Worm (Caenorhabditis elegans) whole organism, mixed stage, embryonic: Measurements from ENCODE around the gene fdgt-2.

Experiments used
- M03D4.4 ChIP-seq: sonication (generic microtip); optimal IDR thresholded peaks from 2 replicates; lab custom pipeline; 2017; ENCODE audit warnings: mild to moderate bottlenecking, missing genetic modification characterization, missing compliant biosample characterization
- bed-3 ChIP-seq: fragments of 200-800 bp; sonication (Bioruptor generic); optimal IDR thresholded peaks from 3 replicates; lab custom pipeline; 2018; ENCODE audit warnings: mild to moderate bottlenecking, missing genetic modification characterization, moderate library complexity, missing compliant biosample characterization
- blmp-1 ChIP-seq: fragments of 150-350 bp; optimal IDR thresholded peaks from 2 replicates; lab custom pipeline; 2014; ENCODE audit warnings: missing biosample characterization, missing genetic modification characterization
- ceh-39 ChIP-seq: fragments of 150-350 bp; optimal IDR thresholded peaks from 2 replicates; lab custom pipeline; 2014; ENCODE audit warnings: missing biosample characterization, missing genetic modification characterization
- ceh-43 ChIP-seq: fragments of 200-800 bp; sonication (Bioruptor generic); optimal IDR thresholded peaks from 2 replicates; lab custom pipeline; 2018; ENCODE audit warnings: mild to moderate bottlenecking, missing genetic modification characterization, moderate library complexity, missing compliant biosample characterization
- ceh-83 ChIP-seq: fragments of 200-800 bp; sonication (Bioruptor generic); optimal IDR thresholded peaks from 2 replicates; lab custom pipeline; 2018; ENCODE audit warnings: mild to moderate bottlenecking, missing genetic modification characterization, missing compliant biosample characterization
- ces-1 ChIP-seq: fragments of 150-350 bp; optimal IDR thresholded peaks from 2 replicates; lab custom pipeline; 2014; ENCODE audit warnings: missing biosample characterization, missing genetic modification reagents, missing genetic modification characterization
- cnd-1 ChIP-seq: fragments of 200-800 bp; sonication (Bioruptor generic); optimal IDR thresholded peaks from 2 replicates; lab custom pipeline; 2018; ENCODE audit warnings: mild to moderate bottlenecking, missing genetic modification characterization, missing compliant biosample characterization
- drap-1 ChIP-seq: fragments of 200-800 bp; sonication (Bioruptor generic); optimal IDR thresholded peaks from 3 replicates; lab custom pipeline; 2018; ENCODE audit warnings: mild to moderate bottlenecking, missing genetic modification characterization, missing compliant biosample characterization
- elt-1 ChIP-seq: sonication (generic microtip); optimal IDR thresholded peaks from 2 replicates; lab custom pipeline; 2017; ENCODE audit warnings: missing genetic modification characterization, mild to moderate bottlenecking, missing compliant biosample characterization, antibody characterized with exemption, moderate library complexity, borderline replicate concordance; ENCODE audit not compliant: insufficient read depth
- elt-3 ChIP-seq: fragments of 150-350 bp; optimal IDR thresholded peaks from 2 replicates; lab custom pipeline; 2014; ENCODE audit warnings: missing biosample characterization, missing genetic modification characterization
- flh-1 ChIP-seq: fragments of 200-800 bp; sonication (Bioruptor generic); optimal IDR thresholded peaks from 2 replicates; lab custom pipeline; 2018; ENCODE audit warnings: mild to moderate bottlenecking, missing genetic modification characterization, moderate library complexity, missing compliant biosample characterization
- ham-2 ChIP-seq: fragments of 200-800 bp; sonication (Bioruptor generic); optimal IDR thresholded peaks from 2 replicates; lab custom pipeline; 2018; ENCODE audit warnings: mild to moderate bottlenecking, missing genetic modification characterization, missing compliant biosample characterization
- hlh-1 ChIP-seq: fragments of 150-350 bp; optimal IDR thresholded peaks from 2 replicates; lab custom pipeline; 2014; ENCODE audit warnings: missing biosample characterization, missing genetic modification reagents, missing genetic modification characterization
- lin-13 ChIP-seq: fragments of 150-350 bp; optimal IDR thresholded peaks from 2 replicates; lab custom pipeline; 2014; ENCODE audit warnings: missing biosample characterization, missing genetic modification characterization
- lin-32 ChIP-seq: fragments of 200-800 bp; sonication (Bioruptor generic); optimal IDR thresholded peaks from 2 replicates; lab custom pipeline; 2018; ENCODE audit warnings: mild to moderate bottlenecking, missing genetic modification characterization, missing compliant biosample characterization
- lsy-2 ChIP-seq: fragments of 150-350 bp; optimal IDR thresholded peaks from 2 replicates; lab custom pipeline; 2014; ENCODE audit warnings: missing biosample characterization, missing genetic modification characterization
- mab-5 ChIP-seq: fragments of 150-350 bp; optimal IDR thresholded peaks from 2 replicates; lab custom pipeline; 2014; ENCODE audit warnings: missing biosample characterization, missing genetic modification characterization
- mep-1 ChIP-seq: fragments of 150-350 bp; optimal IDR thresholded peaks from 2 replicates; lab custom pipeline; 2017; ENCODE audit warnings: missing biosample characterization, missing genetic modification reagents, missing genetic modification characterization, inconsistent platforms
- nhr-2 ChIP-seq: fragments of 150-350 bp; optimal IDR thresholded peaks from 2 replicates; lab custom pipeline; 2014; ENCODE audit warnings: missing biosample characterization, missing genetic modification characterization
- nhr-237 ChIP-seq: fragments of 150-350 bp; optimal IDR thresholded peaks from 2 replicates; lab custom pipeline; 2014; ENCODE audit warnings: missing biosample characterization, missing genetic modification characterization
- nhr-76 ChIP-seq: sonication (generic microtip); optimal IDR thresholded peaks from 2 replicates; lab custom pipeline; 2017; ENCODE audit warnings: missing biosample characterization, missing genetic modification characterization
- pha-4 ChIP-seq: fragments of 150-350 bp; optimal IDR thresholded peaks from 2 replicates; lab custom pipeline; 2018; ENCODE audit warnings: missing biosample characterization, missing genetic modification reagents, missing genetic modification characterization
- sem-2 ChIP-seq: fragments of 200-800 bp; sonication (Bioruptor generic); optimal IDR thresholded peaks from 2 replicates; lab custom pipeline; 2018; ENCODE audit warnings: mild to moderate bottlenecking, missing genetic modification characterization, missing compliant biosample characterization
- snpc-4 ChIP-seq: fragments of 150-350 bp; optimal IDR thresholded peaks from 2 replicates; lab custom pipeline; 2014; ENCODE audit warnings: missing biosample characterization, missing genetic modification characterization
- tbx-8 ChIP-seq: fragments of 200-800 bp; sonication (Bioruptor generic); optimal IDR thresholded peaks from 2 replicates; lab custom pipeline; 2018; ENCODE audit warnings: mild to moderate bottlenecking, missing genetic modification characterization, moderate library complexity, missing compliant biosample characterization
- unc-39 ChIP-seq: fragments of 150-350 bp; optimal IDR thresholded peaks from 2 replicates; lab custom pipeline; 2014; ENCODE audit warnings: missing biosample characterization, missing genetic modification characterization
- unc-62 ChIP-seq: fragments of 150-350 bp; optimal IDR thresholded peaks from 2 replicates; lab custom pipeline; 2014; ENCODE audit warnings: missing biosample characterization, missing genetic modification reagents, missing genetic modification characterization
- ztf-11 ChIP-seq: fragments of 150-350 bp; optimal IDR thresholded peaks from 2 replicates; lab custom pipeline; 2014; ENCODE audit warnings: missing biosample characterization, missing genetic modification characterization

The fdgt-2 gene

DNA sequence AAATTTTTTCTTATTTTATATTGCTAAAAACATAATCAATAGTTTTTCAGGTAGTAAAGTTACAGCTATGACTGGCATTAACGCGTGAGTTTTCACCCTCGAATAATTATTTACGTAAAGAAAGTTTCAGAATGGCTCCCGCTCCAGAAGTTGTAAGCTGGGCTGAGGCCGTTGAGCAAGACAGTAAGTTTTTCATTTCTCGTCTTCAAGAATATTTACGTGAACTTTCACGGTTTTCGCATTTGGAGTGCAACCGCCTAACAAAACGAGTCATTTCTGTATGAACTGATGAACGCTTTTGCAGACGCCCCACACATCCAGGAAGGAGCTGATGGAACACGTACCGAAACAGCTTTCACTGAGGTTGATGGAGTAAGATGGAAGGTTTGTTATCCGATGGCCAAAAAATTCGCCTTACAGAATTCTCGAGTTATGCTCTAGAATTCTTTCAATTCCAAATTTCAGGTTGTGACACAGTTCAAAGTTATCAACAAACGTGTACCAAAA lies 25.4 kb downstream of the fdgt-2 start, which contains the start of gene eif-3.G:
TSS of gene eif-3.G (plus strand) at position 51 of the 507 bp plus-strand sequence.
- TF ChIP-seq mep-1 (tag; lab: Kevin White, UChicago) (no peak), ces-1 (GFP tag; lab: Kevin White, UChicago) (no peak), unc-39 (tag; lab: Kevin White, UChicago) (no peak), bed-3 (GFP tag; lab: Kevin White, UChicago) (no peak)

ce11 chrII:8444007-8444406 lies 26.6 kb downstream of the fdgt-2 start, which contains the start of gene evl-20:
Gene evl-20 (plus strand): TSS chrII:8444307.
- TF ChIP-seq elt-3 (tag; lab: Kevin White, UChicago): no peak
- TF ChIP-seq M03D4.4 (tag; lab: Kevin White, UChicago): no peak
- TF ChIP-seq ceh-39 (tag; lab: Kevin White, UChicago): no peak
- no peak for TF ChIP-seq ceh-43 (GFP tag; lab: Kevin White, UChicago)
- TF ChIP-seq mep-1 (tag; lab: Kevin White, UChicago): no peak
- no peak for TF ChIP-seq cnd-1 (tag; lab: Kevin White, UChicago)
- no peak for TF ChIP-seq pha-4
- no peak for TF ChIP-seq nhr-2 (tag; lab: Kevin White, UChicago)
- TF ChIP-seq ham-2 (GFP tag; lab: Kevin White, UChicago): no peak
- no peak for TF ChIP-seq unc-39 (tag; lab: Kevin White, UChicago)
- no peak for TF ChIP-seq lin-32 (GFP tag; lab: Kevin White, UChicago)
- TF ChIP-seq, all 35 proteins: peak for 0

DNA sequence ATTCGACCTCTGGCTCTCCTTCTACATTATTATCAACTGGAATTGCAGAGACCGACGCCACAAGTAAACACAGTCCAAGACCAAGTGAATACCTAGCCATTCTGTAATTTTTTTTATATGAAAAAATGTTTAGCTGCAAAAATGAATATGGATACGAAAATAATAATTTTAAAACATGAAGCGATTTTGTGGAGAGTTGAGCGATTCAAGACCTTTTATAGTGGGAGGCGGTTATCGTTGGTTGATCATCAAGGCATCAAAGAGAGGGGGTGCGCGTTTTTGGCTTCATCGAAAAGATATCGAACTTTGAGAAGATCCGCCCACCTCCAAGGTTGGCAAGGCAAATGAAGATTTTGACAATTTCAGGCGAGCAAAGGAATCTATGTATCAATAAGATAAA lies 29.3 kb downstream of the fdgt-2 start, which contains the start of gene cut-3:
TSS of gene cut-3 (minus strand) at position 101 of the 400 bp plus-strand sequence.
- no peak for TF ChIP-seq ceh-83 (GFP tag; lab: Kevin White, UChicago)
- TF ChIP-seq unc-62 (GFP tag; lab: Kevin White, UChicago): no peak
- no peak for TF ChIP-seq lin-13 (tag; lab: Kevin White, UChicago)
- TF ChIP-seq flh-1: no peak
- no peak for TF ChIP-seq ham-2 (GFP tag; lab: Kevin White, UChicago)
- TF ChIP-seq snpc-4 (tag; lab: Kevin White, UChicago): no peak
- TF ChIP-seq ceh-43 (GFP tag; lab: Kevin White, UChicago): no peak
- TF ChIP-seq elt-1: no peak
- no peak for TF ChIP-seq unc-39 (tag; lab: Kevin White, UChicago)
- no peak for TF ChIP-seq ces-1 (GFP tag; lab: Kevin White, UChicago)
- TF ChIP-seq ztf-11: no peak
- TF ChIP-seq pha-4: no peak
- TF ChIP-seq nhr-76 (tag; lab: Kevin White, UChicago): no peak
- TF ChIP-seq mab-5: no peak

DNA sequence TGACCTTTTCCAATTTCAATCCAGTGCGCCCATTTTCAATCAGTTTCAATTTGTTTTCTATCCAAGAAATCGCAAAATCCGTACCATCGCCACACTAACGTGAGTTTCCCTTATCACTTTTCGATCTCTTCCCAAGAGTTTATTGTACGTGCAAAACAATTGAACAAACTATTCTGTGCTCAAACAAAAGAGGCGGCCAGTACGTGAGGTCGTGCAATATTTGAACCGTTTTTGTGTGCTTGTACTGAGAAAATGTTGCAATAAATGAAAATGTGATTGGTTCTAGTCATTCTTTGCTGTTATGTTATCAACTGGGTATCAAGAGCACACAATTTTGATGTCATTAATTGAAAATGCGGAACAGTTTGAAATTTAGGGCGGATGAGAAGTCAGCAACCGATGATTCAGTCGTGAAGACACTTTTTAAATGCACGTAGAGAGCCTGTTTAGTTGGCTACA lies 32.3 kb downstream of the fdgt-2 start, which contains the start of gene F22B5.4:
TSS of gene F22B5.4 (plus strand) at position 51 of the 459 bp plus-strand sequence.
- TF ChIP-seq sem-2 (GFP tag; lab: Kevin White, UChicago) (no peak), tbx-8 (GFP tag; lab: Kevin White, UChicago) (no peak), nhr-2 (tag; lab: Kevin White, UChicago) (no peak), lin-32 (GFP tag; lab: Kevin White, UChicago) (no peak), unc-39 (tag; lab: Kevin White, UChicago) (no peak), drap-1 (no peak), nhr-76 (tag; lab: Kevin White, UChicago) (no peak), bed-3 (GFP tag; lab: Kevin White, UChicago) (no peak), mep-1 (tag; lab: Kevin White, UChicago) (no peak), mab-5 (no peak), ces-1 (GFP tag; lab: Kevin White, UChicago) (no peak), elt-1 (no peak), ceh-39 (tag; lab: Kevin White, UChicago) (no peak), hlh-1 (tag; lab: Kevin White, UChicago) (no peak), unc-62 (GFP tag; lab: Kevin White, UChicago) (no peak), elt-3 (tag; lab: Kevin White, UChicago) (no peak), blmp-1 (tag; lab: Kevin White, UChicago) (no peak), ceh-43 (GFP tag; lab: Kevin White, UChicago) (no peak), lsy-2 (tag; lab: Kevin White, UChicago) (no peak), nhr-237 (tag; lab: Kevin White, UChicago) (no peak)
- TF ChIP-seq, all 35 proteins: peak for 0

DNA sequence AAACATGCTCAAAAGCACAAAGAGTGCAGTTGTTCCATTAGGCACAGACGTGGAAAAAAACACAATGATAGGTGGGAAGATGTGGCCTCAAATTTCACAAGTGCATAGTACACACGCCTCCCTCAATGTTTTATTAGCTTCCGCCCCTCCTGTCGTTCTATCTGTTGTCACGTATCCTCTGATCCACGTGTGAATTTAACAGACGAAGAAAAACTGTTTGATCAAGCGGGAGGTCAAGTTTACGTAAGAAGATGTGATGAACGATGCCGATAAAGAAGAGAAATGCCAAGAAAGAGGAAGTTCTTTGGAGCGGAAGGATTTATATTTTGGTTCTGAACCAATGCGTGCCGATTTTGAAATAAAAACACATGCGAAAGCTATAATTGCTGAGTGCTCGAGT lies 33.3 kb downstream of the fdgt-2 start:
- no peak for TF ChIP-seq tbx-8 (GFP tag; lab: Kevin White, UChicago)
- TF ChIP-seq unc-62 (GFP tag; lab: Kevin White, UChicago): no peak
- TF ChIP-seq hlh-1 (tag; lab: Kevin White, UChicago): no peak
- TF ChIP-seq nhr-76 (tag; lab: Kevin White, UChicago): no peak
- no peak for TF ChIP-seq bed-3 (GFP tag; lab: Kevin White, UChicago)
- TF ChIP-seq sem-2 (GFP tag; lab: Kevin White, UChicago): no peak
- TF ChIP-seq cnd-1 (tag; lab: Kevin White, UChicago): no peak
- no peak for TF ChIP-seq snpc-4 (tag; lab: Kevin White, UChicago)
- TF ChIP-seq unc-39 (tag; lab: Kevin White, UChicago): no peak
- no peak for TF ChIP-seq ceh-39 (tag; lab: Kevin White, UChicago)
- TF ChIP-seq, all 35 proteins: peak for 0
